Fruit fly (Drosophila melanogaster) whole organism, adult: Measurements from ENCODE around the gene CG6912.

ENCODE experiments used
- CG12768 ChIP-seq: fragments of 200-800 bp; sonication (Bioruptor generic); optimal IDR thresholded peaks from 2 replicates; lab custom pipeline; 2017; ENCODE audit warnings: missing biosample characterization, missing genetic modification characterization, mild to moderate bottlenecking, moderate library complexity, missing genetic modification reagents
- CG14711 ChIP-seq: fragments of 200-800 bp; sonication (Bioruptor generic); optimal IDR thresholded peaks from 2 replicates; lab custom pipeline; 2018; ENCODE audit warnings: missing biosample characterization, mild to moderate bottlenecking, missing genetic modification characterization, moderate library complexity
- CG1620 ChIP-seq: fragments of 200-800 bp; sonication (Bioruptor generic); optimal IDR thresholded peaks from 2 replicates; lab custom pipeline; 2016; ENCODE audit warnings: missing biosample characterization, missing genetic modification characterization
- CG33017 ChIP-seq: fragments of 200-800 bp; sonication (Bioruptor generic); optimal IDR thresholded peaks from 2 replicates; lab custom pipeline; 2018; ENCODE audit warnings: missing biosample characterization, mild to moderate bottlenecking, missing genetic modification characterization, moderate library complexity
- CG7045 ChIP-seq: fragments of 200-800 bp; sonication (Bioruptor generic); optimal IDR thresholded peaks from 2 replicates; lab custom pipeline; 2017; ENCODE audit warnings: missing biosample characterization, mild to moderate bottlenecking, missing genetic modification characterization
- CG7101 ChIP-seq: fragments of 200-800 bp; sonication (Bioruptor generic); optimal IDR thresholded peaks from 2 replicates; lab custom pipeline; 2018; ENCODE audit warnings: missing biosample characterization, mild to moderate bottlenecking, missing genetic modification characterization, moderate library complexity
- Crg-1 ChIP-seq: fragments of 200-800 bp; sonication (Bioruptor generic); optimal IDR thresholded peaks from 2 replicates; lab custom pipeline; 2016; ENCODE audit warnings: missing biosample characterization, missing genetic modification characterization
- Hr96 ChIP-seq: fragments of 200-800 bp; sonication (Bioruptor generic); optimal IDR thresholded peaks from 2 replicates; lab custom pipeline; 2016; ENCODE audit warnings: missing biosample characterization, missing genetic modification characterization
- Mnt ChIP-seq: fragments of 200-800 bp; sonication (Bioruptor generic); optimal IDR thresholded peaks from 2 replicates; lab custom pipeline; 2016; ENCODE audit warnings: missing biosample characterization, mild to moderate bottlenecking, missing genetic modification characterization
- bab1 ChIP-seq: fragments of 200-800 bp; sonication (Bioruptor generic); optimal IDR thresholded peaks from 3 replicates; lab custom pipeline; 2019; ENCODE audit warnings: missing biosample characterization, mild to moderate bottlenecking, missing genetic modification characterization, moderate library complexity
- cnc ChIP-seq, 2 experiments: fragments of >200 bp; optimal IDR thresholded peaks; 2 replicates each; lab custom pipeline; 2017
- kay ChIP-seq: fragments of 200-800 bp; sonication (Bioruptor generic); peaks from one replicate; lab custom pipeline; 2016; ENCODE audit warnings: missing biosample characterization, missing genetic modification characterization, borderline replicate concordance
- tj ChIP-seq: fragments of 200-800 bp; sonication (Bioruptor generic); optimal IDR thresholded peaks from 3 replicates; lab custom pipeline; 2017; ENCODE audit warnings: missing biosample characterization, mild to moderate bottlenecking, missing genetic modification characterization, moderate library complexity
- toe ChIP-seq: fragments of 200-800 bp; sonication (Bioruptor generic); optimal IDR thresholded peaks from 2 replicates; lab custom pipeline; 2016; ENCODE audit warnings: missing biosample characterization, missing genetic modification characterization

CG6912 gene

dm6 chr3R:15087606-15088193, 49.1 kb downstream of the CG6912 start:
- TF ChIP-seq CG7045 (GFP tag; lab: Kevin White, UChicago) (no peak), CG33017 (tag; lab: Kevin White, UChicago) (no peak), CG1620 (GFP tag; lab: Kevin White, UChicago) (no peak), kay (GFP tag; lab: Kevin White, UChicago) (no peak), Crg-1 (no peak), CG14711 (no peak), toe (GFP tag; lab: Kevin White, UChicago) (no peak), CG7101 (no peak), Mnt (GFP tag; lab: Kevin White, UChicago) (no peak), Hr96 (GFP tag; lab: Kevin White, UChicago) (no peak), tj (GFP tag; lab: Kevin White, UChicago) (no peak), bab1 (no peak)

- TF ChIP-seq CG7101: no peak
- TF ChIP-seq cnc (optimal IDR thresholded peaks at IDR 0.05; lab: Kevin White, UChicago): no peak
- peak; percentile 81 for TF ChIP-seq tj (GFP tag; lab: Kevin White, UChicago)
- TF ChIP-seq CG12768: no peak
Observed at dm6 chr3R:15087043-15087442, 49.8 kb downstream of the CG6912 start.
